Fruit fly (Drosophila melanogaster): ENCODE results near the gene CG16790.

The CG16790 gene

dm6 chr3R:9570657-9571056 is 643 bp upstream of the CG16790 start:
- TF ChIP-seq CG8478 (optimal IDR thresholded peaks at IDR 0.05) (no peak), CTCF (optimal IDR thresholded peaks at IDR 0.05) (no peak)

- TF ChIP-seq CTCF (optimal IDR thresholded peaks at IDR 0.05) (no peak), CG8478 (optimal IDR thresholded peaks at IDR 0.05) (no peak)
Observed at dm6 chr3R:9565895-9566294, 4.1 kb downstream of the CG16790 start, which contains the start of gene CG16789. Gene CG16789, plus strand, starts transcription at chr3R:9566195.

dm6 chr3R:9563240-9563992 is 6.6 kb downstream of the CG16790 start, which contains the start of the genes CG9393 and Vps45:
Gene CG9393, minus strand, starts transcription at chr3R:9563673.
Gene Vps45, plus strand, starts transcription at chr3R:9563924.
- peak in 1 of 2 experiments; percentile 13 for TF ChIP-seq CTCF (optimal IDR thresholded peaks at IDR 0.05)
- TF ChIP-seq CG8478 (optimal IDR thresholded peaks at IDR 0.05): no peak

dm6 chr3R:9561121-9561520 is 8.9 kb downstream of the CG16790 start:
- TF ChIP-seq CG8478 (optimal IDR thresholded peaks at IDR 0.05) (no peak), CTCF (optimal IDR thresholded peaks at IDR 0.05) (no peak)

dm6 chr3R:9559413-9560014 is 10.5 kb downstream of the CG16790 start, which contains the start of the genes AP-1mu and MBD-like:
Gene AP-1mu, minus strand, starts transcription at chr3R:9559525.
Gene MBD-like, plus strand, starts transcription at chr3R:9559760.
- TF ChIP-seq CTCF (optimal IDR thresholded peaks at IDR 0.05): no peak
- TF ChIP-seq CG8478 (optimal IDR thresholded peaks at IDR 0.05): no peak

- no peak for TF ChIP-seq CTCF (optimal IDR thresholded peaks at IDR 0.05)
- no peak for TF ChIP-seq CG8478 (optimal IDR thresholded peaks at IDR 0.05)
Observed at dm6 chr3R:9555334-9555974, 14.6 kb downstream of the CG16790 start, which contains the start of the genes CG9386 and BckdhA. Gene CG9386, minus strand, starts transcription at chr3R:9555408. Gene BckdhA, plus strand, starts transcription at chr3R:9555785.

dm6 chr3R:9551659-9552435 is 18.2 kb downstream of the CG16790 start, which contains the start of the genes mura and RnpS1:
Gene mura, minus strand, starts transcription at chr3R:9551806.
Gene RnpS1, plus strand, starts transcription at chr3R:9552034.
- TF ChIP-seq CTCF (optimal IDR thresholded peaks at IDR 0.05) (no peak), CG8478 (optimal IDR thresholded peaks at IDR 0.05) (no peak)

- no peak for TF ChIP-seq CTCF (optimal IDR thresholded peaks at IDR 0.05)
Observed at dm6 chr3R:9551013-9551658, 18.9 kb downstream of the CG16790 start.

dm6 chr3R:9550265-9551012 is 19.6 kb downstream of the CG16790 start:
- no peak for TF ChIP-seq CG8478 (optimal IDR thresholded peaks at IDR 0.05)
- TF ChIP-seq CTCF (optimal IDR thresholded peaks at IDR 0.05): no peak

- TF ChIP-seq CG8478 (optimal IDR thresholded peaks at IDR 0.05) (no peak), CTCF (optimal IDR thresholded peaks at IDR 0.05) (no peak)
Observed at dm6 chr3R:9548769-9549168, 21.2 kb downstream of the CG16790 start.

dm6 chr3R:9546808-9547381 is 23.1 kb downstream of the CG16790 start:
- no peak for TF ChIP-seq CG8478 (optimal IDR thresholded peaks at IDR 0.05)
- no peak for TF ChIP-seq CTCF (optimal IDR thresholded peaks at IDR 0.05)

dm6 chr3R:9543495-9544180 is 26.4 kb downstream of the CG16790 start:
- TF ChIP-seq CTCF (optimal IDR thresholded peaks at IDR 0.05): no peak
- no peak for TF ChIP-seq CG8478 (optimal IDR thresholded peaks at IDR 0.05)
